Worm (Caenorhabditis elegans) whole organism, young adult: ENCODE data around the gene sre-28.
"Not testable (repeated sequence)": the region's sequence is repeated elsewhere in the genome, so short reads cannot be mapped to it uniquely, and the experiment has no call there.

Experiments used
- B0019.2 ChIP-seq: fragments of 200-800 bp; sonication (Bioruptor generic); conservative IDR thresholded peaks from 2 replicates; pipeline ENCODE4 v1.3.6; 2022; ENCODE audit warnings: missing genetic modification reagents, missing genetic modification characterization, missing compliant biosample characterization
- C06A6.2 ChIP-seq: fragments of 200-800 bp; sonication (Bioruptor generic); conservative IDR thresholded peaks from 2 replicates; pipeline ENCODE4 v1.3.6; 2022; ENCODE audit warnings: missing genetic modification characterization, missing compliant biosample characterization
- D2030.7 ChIP-seq: fragments of 200-800 bp; sonication (Bioruptor generic); IDR thresholded peaks from 2 replicates; pipeline ENCODE4 v1.3.6; 2022; ENCODE audit warnings: missing genetic modification reagents, missing genetic modification characterization, missing compliant biosample characterization
- F10E7.11 ChIP-seq: sonication (generic microtip); optimal IDR thresholded peaks from 2 replicates; lab custom pipeline; 2017; ENCODE audit warnings: mild to moderate bottlenecking, missing genetic modification characterization, moderate library complexity, missing compliant biosample characterization
- F23B12.7 ChIP-seq: sonication (generic microtip); optimal IDR thresholded peaks from 2 replicates; lab custom pipeline; 2017; ENCODE audit warnings: missing genetic modification characterization, mild to moderate bottlenecking, missing compliant biosample characterization, antibody characterized with exemption, moderate library complexity; ENCODE audit not compliant: insufficient read depth
- K11D2.4 ChIP-seq: fragments of 200-800 bp; sonication (Bioruptor generic); IDR thresholded peaks from 2 replicates; pipeline ENCODE4 v1.3.6; 2022; ENCODE audit warnings: missing genetic modification reagents, missing genetic modification characterization, missing compliant biosample characterization
- K12H6.12 ChIP-seq: fragments of 200-800 bp; sonication (Bioruptor generic); optimal IDR thresholded peaks from 2 replicates; lab custom pipeline; 2018; ENCODE audit warnings: mild to moderate bottlenecking, missing genetic modification characterization, missing compliant biosample characterization
- T07F8.4 ChIP-seq: sonication (generic microtip); optimal IDR thresholded peaks from 2 replicates; lab custom pipeline; 2016; ENCODE audit warnings: mild to moderate bottlenecking, missing genetic modification characterization, moderate library complexity, missing compliant biosample characterization
- Y53G8AR.9 ChIP-seq: fragments of 200-800 bp; sonication (Bioruptor generic); conservative IDR thresholded peaks from 2 replicates; pipeline ENCODE4 v1.3.6; 2022; ENCODE audit warnings: missing genetic modification reagents, missing genetic modification characterization, missing compliant biosample characterization
- Y95B8A.8 ChIP-seq: fragments of 200-800 bp; sonication (Bioruptor generic); IDR thresholded peaks from 2 replicates; pipeline ENCODE4 v1.3.6; 2022; ENCODE audit warnings: missing genetic modification reagents, missing genetic modification characterization, missing compliant biosample characterization
- ZK185.1 ChIP-seq: sonication (generic microtip); optimal IDR thresholded peaks from 2 replicates; lab custom pipeline; 2016; ENCODE audit warnings: mild to moderate bottlenecking, missing genetic modification characterization, missing compliant biosample characterization; ENCODE audit not compliant: poor library complexity, severe bottlenecking
- athp-1 ChIP-seq: sonication (generic microtip); optimal IDR thresholded peaks from 2 replicates; lab custom pipeline; 2017; ENCODE audit warnings: mild to moderate bottlenecking, missing genetic modification characterization, missing compliant biosample characterization
- attf-3 ChIP-seq: fragments of 200-800 bp; sonication (Bioruptor generic); conservative IDR thresholded peaks from 2 replicates; pipeline ENCODE4 v1.3.6; 2022; ENCODE audit warnings: missing genetic modification reagents, missing genetic modification characterization, missing compliant biosample characterization
- attf-6 ChIP-seq: fragments of 200-800 bp; sonication (Bioruptor generic); IDR thresholded peaks from 2 replicates; pipeline ENCODE4 v1.3.6; 2022; ENCODE audit warnings: missing genetic modification reagents, missing genetic modification characterization, missing compliant biosample characterization
- bed-2 ChIP-seq: fragments of 200-800 bp; sonication (Bioruptor generic); IDR thresholded peaks from 2 replicates; pipeline ENCODE4 v1.3.6; 2022; ENCODE audit warnings: missing genetic modification reagents, missing genetic modification characterization, missing compliant biosample characterization
- cebp-1 ChIP-seq, 2 experiments: fragments of 200-800 bp in 1 of 2; sonication (Bioruptor generic) in 1 of 2; sonication (generic microtip) in 1 of 2; IDR thresholded peaks in 1 of 2; optimal IDR thresholded peaks in 1 of 2; 2 replicates each; pipeline versions ENCODE4 v1.3.6 to Lab custom; 2017 to 2022; ENCODE audit warnings: missing compliant biosample characterization in 2 of 2, missing genetic modification characterization in 2 of 2, mild to moderate bottlenecking in 1 of 2, missing genetic modification reagents in 1 of 2, moderate library complexity in 1 of 2
- ceh-27 ChIP-seq: fragments of 200-800 bp; sonication (Bioruptor generic); optimal IDR thresholded peaks from 2 replicates; lab custom pipeline; 2018; ENCODE audit warnings: mild to moderate bottlenecking, missing genetic modification characterization, moderate library complexity, missing compliant biosample characterization
- dox-1 ChIP-seq: fragments of 200-800 bp; sonication (Bioruptor generic); IDR thresholded peaks from 2 replicates; pipeline ENCODE4 v1.3.6; 2022; ENCODE audit warnings: missing genetic modification reagents, missing genetic modification characterization, missing compliant biosample characterization
- dpl-1 ChIP-seq: fragments of 150-350 bp; optimal IDR thresholded peaks from 2 replicates; lab custom pipeline; 2014; ENCODE audit warnings: missing biosample characterization, missing genetic modification reagents, missing genetic modification characterization
- egrh-3 ChIP-seq: fragments of 200-800 bp; sonication (Bioruptor generic); IDR thresholded peaks from 2 replicates; pipeline ENCODE4 v1.3.6; 2022; ENCODE audit warnings: missing genetic modification reagents, missing genetic modification characterization, missing compliant biosample characterization
- ekl-4 ChIP-seq: fragments of 200-800 bp; sonication (Bioruptor generic); IDR thresholded peaks from 2 replicates; pipeline ENCODE4 v1.3.6; 2022; ENCODE audit warnings: missing genetic modification reagents, missing genetic modification characterization, missing compliant biosample characterization
- hmg-1.2 ChIP-seq: fragments of 200-800 bp; sonication (Bioruptor generic); IDR thresholded peaks from 2 replicates; pipeline ENCODE4 v1.3.6; 2022; ENCODE audit warnings: missing genetic modification reagents, missing genetic modification characterization, missing compliant biosample characterization
- hsf-1 ChIP-seq: fragments of 200-800 bp; sonication (Bioruptor generic); IDR thresholded peaks from 2 replicates; pipeline ENCODE4 v1.3.6; 2022; ENCODE audit warnings: missing genetic modification reagents, missing genetic modification characterization, missing compliant biosample characterization
- let-607 ChIP-seq, 2 experiments: fragments of 200-800 bp in 1 of 2; sonication (Bioruptor generic) in 1 of 2; sonication (generic microtip) in 1 of 2; optimal IDR thresholded peaks; 2 replicates each; lab custom pipeline; 2016 to 2018; ENCODE audit warnings: mild to moderate bottlenecking in 2 of 2, missing compliant biosample characterization in 2 of 2, missing genetic modification characterization in 2 of 2, moderate library complexity in 2 of 2, missing genotype in 1 of 2
- lin-26 ChIP-seq: fragments of 200-800 bp; sonication (Bioruptor generic); IDR thresholded peaks from 2 replicates; pipeline ENCODE4 v1.3.6; 2022; ENCODE audit warnings: missing genetic modification reagents, missing genetic modification characterization, missing compliant biosample characterization
- lin-35 ChIP-seq, 3 experiments: fragments of 150-350 bp in 2 of 3; sonication (generic microtip) in 1 of 3; optimal IDR thresholded peaks; 2 replicates each; lab custom pipeline; 2014 to 2018; ENCODE audit warnings: missing biosample characterization in 3 of 3, missing genetic modification characterization in 3 of 3, missing genetic modification reagents in 3 of 3
- lin-54 ChIP-seq: fragments of 200-800 bp; sonication (Bioruptor generic); optimal IDR thresholded peaks from 2 replicates; lab custom pipeline; 2018; ENCODE audit warnings: mild to moderate bottlenecking, missing genetic modification characterization, missing compliant biosample characterization
- lsl-1 ChIP-seq: fragments of 200-800 bp; sonication (Bioruptor generic); optimal IDR thresholded peaks from 2 replicates; lab custom pipeline; 2018; ENCODE audit warnings: mild to moderate bottlenecking, missing genetic modification characterization, moderate library complexity, missing compliant biosample characterization
- madf-6 ChIP-seq: fragments of 200-800 bp; sonication (Bioruptor generic); IDR thresholded peaks from 2 replicates; pipeline ENCODE4 v1.3.6; 2022; ENCODE audit warnings: missing genetic modification reagents, missing genetic modification characterization, missing compliant biosample characterization
- madf-8 ChIP-seq: fragments of 200-800 bp; sonication (Bioruptor generic); conservative IDR thresholded peaks from 2 replicates; pipeline ENCODE4 v1.3.6; 2022; ENCODE audit warnings: missing genetic modification reagents, missing genetic modification characterization, missing compliant biosample characterization
- mcd-1 ChIP-seq: fragments of 200-800 bp; sonication (Bioruptor generic); IDR thresholded peaks from 2 replicates; pipeline ENCODE4 v1.3.6; 2022; ENCODE audit warnings: missing genetic modification reagents, missing genetic modification characterization, missing compliant biosample characterization
- nfyb-1 ChIP-seq: fragments of 200-800 bp; sonication (Bioruptor generic); IDR thresholded peaks from 2 replicates; pipeline ENCODE4 v1.3.6; 2022; ENCODE audit warnings: missing genetic modification reagents, missing genetic modification characterization, missing compliant biosample characterization
- nhr-80 ChIP-seq: sonication (generic microtip); optimal IDR thresholded peaks from 2 replicates; lab custom pipeline; 2016; ENCODE audit warnings: missing genetic modification characterization, missing compliant biosample characterization
- nhr-90 ChIP-seq: sonication (generic microtip); optimal IDR thresholded peaks from 2 replicates; lab custom pipeline; 2016; ENCODE audit warnings: missing genotype, mild to moderate bottlenecking, missing genetic modification characterization, missing compliant biosample characterization
- pbrm-1 ChIP-seq: fragments of 200-800 bp; sonication (Bioruptor generic); IDR thresholded peaks from 2 replicates; pipeline ENCODE4 v1.3.6; 2022; ENCODE audit warnings: missing genetic modification reagents, missing genetic modification characterization, missing compliant biosample characterization
- rcor-1 ChIP-seq: fragments of 200-800 bp; sonication (Bioruptor generic); IDR thresholded peaks from 2 replicates; pipeline ENCODE4 v1.3.6; 2022; ENCODE audit warnings: missing genetic modification reagents, missing genetic modification characterization, missing compliant biosample characterization
- rpc-1 ChIP-seq, 2 experiments: fragments of 150-350 bp in 1 of 2; sonication (generic microtip) in 1 of 2; optimal IDR thresholded peaks; 2 replicates each; lab custom pipeline; 2014 to 2018; ENCODE audit warnings: missing biosample characterization in 1 of 2, missing genetic modification characterization in 1 of 2, missing genetic modification reagents in 1 of 2, missing genotype in 1 of 2
- snpc-4 ChIP-seq, 5 experiments: fragments of 150-350 bp in 1 of 5; sonication (generic microtip) in 4 of 5; optimal IDR thresholded peaks; 2 replicates each; lab custom pipeline; 2014 to 2018; ENCODE audit warnings: missing genetic modification characterization in 5 of 5, missing biosample characterization in 3 of 5, antibody characterized with exemption in 2 of 5, mild to moderate bottlenecking in 2 of 5, missing compliant biosample characterization in 2 of 5, missing genotype in 2 of 5, moderate library complexity in 2 of 5, missing genetic modification reagents in 1 of 5
- xnd-1 ChIP-seq: sonication (generic microtip); optimal IDR thresholded peaks from 2 replicates; lab custom pipeline; 2016; ENCODE audit warnings: missing genotype, missing genetic modification reagents, missing genetic modification characterization, missing compliant biosample characterization
- zfh-2 ChIP-seq: fragments of 200-800 bp; sonication (Bioruptor generic); conservative IDR thresholded peaks from 2 replicates; pipeline ENCODE4 v1.3.6; 2022; ENCODE audit warnings: missing genetic modification reagents, missing genetic modification characterization, missing compliant biosample characterization
- ztf-18 ChIP-seq: sonication (generic microtip); optimal IDR thresholded peaks from 2 replicates; lab custom pipeline; 2016; ENCODE audit warnings: missing genotype, mild to moderate bottlenecking, missing genetic modification characterization, missing compliant biosample characterization

sre-28 gene

ce11 chrV:9978425-9978824 is 34.2 kb downstream of the sre-28 start (continued):
- TF ChIP-seq attf-6 (GFP tag; lab: Robert Waterston, UW): 0 out of 2 replicates have a peak, but pooled peaks have one; percentile 11
- TF ChIP-seq snpc-4 (GFP tag; optimal IDR thresholded peaks at IDR 0.05; lab: Kevin White, UChicago): no peak
- TF ChIP-seq snpc-4 (tag; optimal IDR thresholded peaks at IDR 0.05; lab: Kevin White, UChicago): peak in 2 of 4 experiments; percentile 24 to 26
- TF ChIP-seq ekl-4: peak; percentile 46; the same call in 1 of the 2 replicates
- TF ChIP-seq F10E7.11 (tag; lab: Kevin White, UChicago): peak; percentile 33
- peak; percentile 38; the same call in 1 of the 2 replicates for TF ChIP-seq mcd-1 (GFP tag; lab: Robert Waterston, UW)
- peak; percentile 71; the same call in 1 of the 2 replicates for TF ChIP-seq hsf-1
- TF ChIP-seq lin-35 (GFP tag; optimal IDR thresholded peaks at IDR 0.05; lab: Kevin White, UChicago): peak in 1 of 3 experiments; percentile 34
- TF ChIP-seq, all 124 proteins: peak for 34

DNA sequence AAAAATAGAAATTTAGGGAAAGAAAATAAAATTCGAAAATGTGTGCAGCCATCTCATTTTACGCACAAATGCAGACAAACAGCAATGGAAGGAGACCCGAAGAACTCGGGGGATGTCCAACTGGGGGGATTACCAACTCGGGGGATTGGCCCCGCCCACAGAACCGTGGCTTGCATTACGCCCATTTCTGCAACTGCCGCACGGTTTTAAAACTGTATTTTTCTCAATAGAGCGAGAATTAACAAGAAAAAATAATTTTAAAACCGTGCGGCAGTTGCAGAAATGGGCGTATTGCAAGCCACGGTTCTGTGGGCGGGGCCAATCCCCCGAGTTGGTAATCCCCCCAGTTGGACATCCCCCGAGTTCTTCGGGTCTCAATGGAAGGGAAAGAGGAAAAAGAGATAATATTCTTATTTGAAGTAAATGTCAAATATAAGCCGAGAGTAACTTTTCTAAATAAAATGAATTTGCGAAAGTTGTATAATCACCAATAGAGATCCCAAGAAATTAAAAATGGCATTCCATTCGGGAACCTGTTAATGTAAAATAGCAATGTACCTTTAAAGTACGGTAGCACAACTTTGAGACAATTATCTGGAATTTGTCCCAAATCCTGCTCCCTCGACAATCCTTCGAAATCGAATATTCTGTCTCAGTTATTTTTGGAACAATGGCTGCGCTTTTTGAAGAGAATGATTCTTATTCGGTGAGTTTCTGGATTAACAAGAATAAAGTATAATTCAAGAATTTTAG is 36.7 kb downstream of the sre-28 start, which contains the start of the genes ruvb-1 and tofu-1:
TSS of gene ruvb-1 (minus strand) at position 72 of the 753 bp plus-strand sequence.
TSS of gene tofu-1 (plus strand) at position 417 of the 753 bp plus-strand sequence.
- TF ChIP-seq C06A6.2: peak; percentile 94
- TF ChIP-seq madf-6 (GFP tag; lab: Robert Waterston, UW): peak; percentile 53; the same call in 1 of the 2 replicates
- TF ChIP-seq egrh-3 (GFP tag; lab: Robert Waterston, UW): peak; percentile 57
- peak; percentile 58 for TF ChIP-seq ZK185.1 (tag; lab: Kevin White, UChicago)
- TF ChIP-seq Y95B8A.8: 0 out of 2 replicates have a peak, but pooled peaks have one; percentile 14
- peak; percentile 60 for TF ChIP-seq nhr-80 (tag; lab: Kevin White, UChicago)
- 0 out of 2 replicates have a peak, but pooled peaks have one; percentile 56 for TF ChIP-seq bed-2
- TF ChIP-seq Y53G8AR.9 (GFP tag; lab: Robert Waterston, UW): peak; percentile 64
- TF ChIP-seq ceh-27 (GFP tag; lab: Kevin White, UChicago): peak; percentile 59
- 0 out of 2 replicates have a peak, but pooled peaks have one; percentile 15 for TF ChIP-seq madf-8 (GFP tag; lab: Robert Waterston, UW)
- TF ChIP-seq cebp-1 (GFP tag; IDR thresholded peaks at IDR 0.05; lab: Robert Waterston, UW): 0 out of 2 replicates have a peak, but pooled peaks have one; percentile 63
- peak; percentile 69 for TF ChIP-seq cebp-1 (tag; optimal IDR thresholded peaks at IDR 0.05; lab: Kevin White, UChicago)
- TF ChIP-seq athp-1 (tag; lab: Kevin White, UChicago): peak; percentile 43
- 0 out of 2 replicates have a peak, but pooled peaks have one; percentile 29 for TF ChIP-seq zfh-2
- TF ChIP-seq nhr-90 (tag; lab: Kevin White, UChicago): peak; percentile 29
- peak; percentile 80; the same call in 1 of the 2 replicates for TF ChIP-seq nfyb-1 (GFP tag; lab: Robert Waterston, UW)
- TF ChIP-seq B0019.2 (GFP tag; lab: Robert Waterston, UW): 0 out of 2 replicates have a peak, but pooled peaks have one; percentile 45
- TF ChIP-seq hmg-1.2 (GFP tag; lab: Robert Waterston, UW): peak; percentile 49
- TF ChIP-seq let-607 (tag; optimal IDR thresholded peaks at IDR 0.05; lab: Kevin White, UChicago): peak in 1 of 2 experiments; percentile 34
- peak; percentile 63 for TF ChIP-seq lsl-1 (GFP tag; lab: Kevin White, UChicago)
- TF ChIP-seq K12H6.12 (tag; lab: Kevin White, UChicago): peak; percentile 14
- peak; percentile 12 for TF ChIP-seq dpl-1
- peak; percentile 23 for TF ChIP-seq lin-54 (GFP tag; lab: Kevin White, UChicago)
- TF ChIP-seq rpc-1 (optimal IDR thresholded peaks at IDR 0.05; lab: Kevin White, UChicago): peak; percentile 34
- not testable (repeated sequence) for TF ChIP-seq rpc-1 (tag; optimal IDR thresholded peaks at IDR 0.05; lab: Kevin White, UChicago)
- TF ChIP-seq ztf-18 (tag; lab: Kevin White, UChicago): peak; percentile 50
- TF ChIP-seq pbrm-1 (GFP tag; lab: Robert Waterston, UW): peak; percentile 74; the same call in 1 of the 2 replicates
- TF ChIP-seq xnd-1 (tag; lab: Kevin White, UChicago): peak; percentile 44
- peak; percentile 35 for TF ChIP-seq D2030.7
- TF ChIP-seq attf-3 (GFP tag; lab: Robert Waterston, UW): peak; percentile 12; the same call in 1 of the 2 replicates
- TF ChIP-seq rcor-1 (GFP tag; lab: Robert Waterston, UW): peak; percentile 59
- TF ChIP-seq T07F8.4 (tag; lab: Kevin White, UChicago): peak; percentile 15
- peak; percentile 54; the same call in 1 of the 2 replicates for TF ChIP-seq dox-1 (GFP tag; lab: Robert Waterston, UW)
- peak; percentile 33; the same call in 1 of the 2 replicates for TF ChIP-seq lin-26 (GFP tag; lab: Robert Waterston, UW)
- TF ChIP-seq K11D2.4 (GFP tag; lab: Robert Waterston, UW): peak; percentile 50; the same call in 1 of the 2 replicates
- peak; percentile 37 for TF ChIP-seq F23B12.7
